Worm (Caenorhabditis elegans) whole organism, mixed stage, embryonic: Measurements from ENCODE around the gene cpt-2.

ENCODE experiments used
- M03D4.4 ChIP-seq: sonication (generic microtip); optimal IDR thresholded peaks from 2 replicates; lab custom pipeline; 2017; ENCODE audit warnings: mild to moderate bottlenecking, missing genetic modification characterization, missing compliant biosample characterization
- bed-3 ChIP-seq: fragments of 200-800 bp; sonication (Bioruptor generic); optimal IDR thresholded peaks from 3 replicates; lab custom pipeline; 2018; ENCODE audit warnings: mild to moderate bottlenecking, missing genetic modification characterization, moderate library complexity, missing compliant biosample characterization
- blmp-1 ChIP-seq: fragments of 150-350 bp; optimal IDR thresholded peaks from 2 replicates; lab custom pipeline; 2014; ENCODE audit warnings: missing biosample characterization, missing genetic modification characterization
- ceh-39 ChIP-seq: fragments of 150-350 bp; optimal IDR thresholded peaks from 2 replicates; lab custom pipeline; 2014; ENCODE audit warnings: missing biosample characterization, missing genetic modification characterization
- ceh-43 ChIP-seq: fragments of 200-800 bp; sonication (Bioruptor generic); optimal IDR thresholded peaks from 2 replicates; lab custom pipeline; 2018; ENCODE audit warnings: mild to moderate bottlenecking, missing genetic modification characterization, moderate library complexity, missing compliant biosample characterization
- ceh-83 ChIP-seq: fragments of 200-800 bp; sonication (Bioruptor generic); optimal IDR thresholded peaks from 2 replicates; lab custom pipeline; 2018; ENCODE audit warnings: mild to moderate bottlenecking, missing genetic modification characterization, missing compliant biosample characterization
- ces-1 ChIP-seq: fragments of 150-350 bp; optimal IDR thresholded peaks from 2 replicates; lab custom pipeline; 2014; ENCODE audit warnings: missing biosample characterization, missing genetic modification reagents, missing genetic modification characterization
- cnd-1 ChIP-seq: fragments of 200-800 bp; sonication (Bioruptor generic); optimal IDR thresholded peaks from 2 replicates; lab custom pipeline; 2018; ENCODE audit warnings: mild to moderate bottlenecking, missing genetic modification characterization, missing compliant biosample characterization
- drap-1 ChIP-seq: fragments of 200-800 bp; sonication (Bioruptor generic); optimal IDR thresholded peaks from 3 replicates; lab custom pipeline; 2018; ENCODE audit warnings: mild to moderate bottlenecking, missing genetic modification characterization, missing compliant biosample characterization
- elt-1 ChIP-seq: sonication (generic microtip); optimal IDR thresholded peaks from 2 replicates; lab custom pipeline; 2017; ENCODE audit warnings: missing genetic modification characterization, mild to moderate bottlenecking, missing compliant biosample characterization, antibody characterized with exemption, moderate library complexity, borderline replicate concordance; ENCODE audit not compliant: insufficient read depth
- elt-3 ChIP-seq: fragments of 150-350 bp; optimal IDR thresholded peaks from 2 replicates; lab custom pipeline; 2014; ENCODE audit warnings: missing biosample characterization, missing genetic modification characterization
- lin-13 ChIP-seq: fragments of 150-350 bp; optimal IDR thresholded peaks from 2 replicates; lab custom pipeline; 2014; ENCODE audit warnings: missing biosample characterization, missing genetic modification characterization
- lin-32 ChIP-seq: fragments of 200-800 bp; sonication (Bioruptor generic); optimal IDR thresholded peaks from 2 replicates; lab custom pipeline; 2018; ENCODE audit warnings: mild to moderate bottlenecking, missing genetic modification characterization, missing compliant biosample characterization
- lsy-2 ChIP-seq: fragments of 150-350 bp; optimal IDR thresholded peaks from 2 replicates; lab custom pipeline; 2014; ENCODE audit warnings: missing biosample characterization, missing genetic modification characterization
- mab-5 ChIP-seq: fragments of 150-350 bp; optimal IDR thresholded peaks from 2 replicates; lab custom pipeline; 2014; ENCODE audit warnings: missing biosample characterization, missing genetic modification characterization
- mep-1 ChIP-seq: fragments of 150-350 bp; optimal IDR thresholded peaks from 2 replicates; lab custom pipeline; 2017; ENCODE audit warnings: missing biosample characterization, missing genetic modification reagents, missing genetic modification characterization, inconsistent platforms
- mls-2 ChIP-seq: sonication (generic microtip); optimal IDR thresholded peaks from 2 replicates; lab custom pipeline; 2016; ENCODE audit warnings: mild to moderate bottlenecking, missing genetic modification characterization, moderate library complexity, missing compliant biosample characterization
- nhr-2 ChIP-seq: fragments of 150-350 bp; optimal IDR thresholded peaks from 2 replicates; lab custom pipeline; 2014; ENCODE audit warnings: missing biosample characterization, missing genetic modification characterization
- nhr-76 ChIP-seq: sonication (generic microtip); optimal IDR thresholded peaks from 2 replicates; lab custom pipeline; 2017; ENCODE audit warnings: missing biosample characterization, missing genetic modification characterization
- pha-4 ChIP-seq: fragments of 150-350 bp; optimal IDR thresholded peaks from 2 replicates; lab custom pipeline; 2018; ENCODE audit warnings: missing biosample characterization, missing genetic modification reagents, missing genetic modification characterization
- sem-2 ChIP-seq: fragments of 200-800 bp; sonication (Bioruptor generic); optimal IDR thresholded peaks from 2 replicates; lab custom pipeline; 2018; ENCODE audit warnings: mild to moderate bottlenecking, missing genetic modification characterization, missing compliant biosample characterization
- snpc-4 ChIP-seq: fragments of 150-350 bp; optimal IDR thresholded peaks from 2 replicates; lab custom pipeline; 2014; ENCODE audit warnings: missing biosample characterization, missing genetic modification characterization
- sptf-1 ChIP-seq: sonication (generic microtip); optimal IDR thresholded peaks from 2 replicates; lab custom pipeline; 2017; ENCODE audit warnings: mild to moderate bottlenecking, missing genetic modification characterization, moderate library complexity, missing compliant biosample characterization
- tbx-8 ChIP-seq: fragments of 200-800 bp; sonication (Bioruptor generic); optimal IDR thresholded peaks from 2 replicates; lab custom pipeline; 2018; ENCODE audit warnings: mild to moderate bottlenecking, missing genetic modification characterization, moderate library complexity, missing compliant biosample characterization
- unc-120 ChIP-seq: sonication (generic microtip); optimal IDR thresholded peaks from 2 replicates; lab custom pipeline; 2017; ENCODE audit warnings: missing genetic modification characterization, missing compliant biosample characterization; ENCODE audit not compliant: poor library complexity, severe bottlenecking
- unc-39 ChIP-seq: fragments of 150-350 bp; optimal IDR thresholded peaks from 2 replicates; lab custom pipeline; 2014; ENCODE audit warnings: missing biosample characterization, missing genetic modification characterization
- unc-62 ChIP-seq: fragments of 150-350 bp; optimal IDR thresholded peaks from 2 replicates; lab custom pipeline; 2014; ENCODE audit warnings: missing biosample characterization, missing genetic modification reagents, missing genetic modification characterization
- zip-8 ChIP-seq: fragments of 150-350 bp; optimal IDR thresholded peaks from 2 replicates; lab custom pipeline; 2014; ENCODE audit warnings: missing biosample characterization, missing genetic modification characterization
- ztf-11 ChIP-seq: fragments of 150-350 bp; optimal IDR thresholded peaks from 2 replicates; lab custom pipeline; 2014; ENCODE audit warnings: missing biosample characterization, missing genetic modification characterization

cpt-2 gene

DNA sequence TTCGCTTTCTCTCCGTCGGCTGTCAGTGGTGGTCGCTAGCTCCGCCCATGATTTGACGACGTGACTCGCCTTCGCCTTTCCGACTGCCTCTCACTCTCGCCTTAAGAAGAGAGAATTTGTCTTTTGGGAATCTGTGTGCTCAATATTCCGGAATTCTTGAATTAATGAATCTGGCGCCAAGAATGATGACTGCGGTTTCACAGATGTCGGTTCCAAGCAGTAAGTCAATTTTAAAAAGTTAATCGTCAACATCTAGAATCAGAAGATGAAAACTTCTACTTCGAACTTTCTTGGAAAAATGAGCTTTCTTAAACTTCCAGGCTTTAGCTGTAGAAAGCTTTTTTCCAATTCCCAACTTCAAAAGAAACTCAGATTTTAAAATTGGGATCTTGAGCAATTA lies 9.8 kb upstream of the cpt-2 start, which contains the start of gene nhr-67:
TSS of gene nhr-67 (plus strand) at position 97 of the 400 bp plus-strand sequence.
- TF ChIP-seq M03D4.4 (tag; lab: Kevin White, UChicago) = no peak
- TF ChIP-seq nhr-76 (tag; lab: Kevin White, UChicago) = no peak
- no peak for TF ChIP-seq cnd-1
- TF ChIP-seq lsy-2 (tag; lab: Kevin White, UChicago) = no peak
- no peak for TF ChIP-seq bed-3 (GFP tag; lab: Kevin White, UChicago)
- TF ChIP-seq mls-2 (tag; lab: Kevin White, UChicago) = no peak
- no peak for TF ChIP-seq pha-4 (tag; lab: Kevin White, UChicago)
- TF ChIP-seq ceh-39 (tag; lab: Kevin White, UChicago) = no peak
- TF ChIP-seq zip-8 (tag; lab: Kevin White, UChicago) = no peak
- no peak for TF ChIP-seq blmp-1
- no peak for TF ChIP-seq unc-39 (tag; lab: Kevin White, UChicago)
- TF ChIP-seq ztf-11 (tag; lab: Kevin White, UChicago) = no peak
- TF ChIP-seq tbx-8 = no peak
- TF ChIP-seq mep-1 (tag; lab: Kevin White, UChicago) = no peak
- no peak for TF ChIP-seq mab-5 (tag; lab: Kevin White, UChicago)

DNA sequence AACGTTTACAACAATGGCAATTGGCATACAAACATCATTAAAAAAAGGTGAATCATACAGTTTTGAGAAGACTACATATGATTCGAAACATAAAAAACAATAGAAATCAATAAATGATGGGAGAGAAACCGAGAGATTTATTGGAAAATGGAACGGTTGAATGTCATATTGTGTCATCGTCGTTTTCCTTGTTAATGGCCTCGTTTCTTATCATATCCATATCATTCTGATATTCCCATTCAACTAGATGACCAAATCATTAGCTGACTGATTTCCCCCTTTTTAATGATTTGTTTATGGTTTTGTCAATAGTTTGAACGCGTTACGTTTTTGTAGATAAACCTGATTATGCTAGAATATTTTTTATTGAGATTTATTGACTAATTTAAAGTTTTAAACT lies 4.7 kb upstream of the cpt-2 start:
- no peak for TF ChIP-seq ces-1 (GFP tag; lab: Kevin White, UChicago)
- no peak for TF ChIP-seq snpc-4 (tag; lab: Kevin White, UChicago)
- no peak for TF ChIP-seq ceh-39 (tag; lab: Kevin White, UChicago)
- no peak for TF ChIP-seq elt-3 (tag; lab: Kevin White, UChicago)
- no peak for TF ChIP-seq M03D4.4 (tag; lab: Kevin White, UChicago)
- no peak for TF ChIP-seq unc-120
- TF ChIP-seq bed-3 (GFP tag; lab: Kevin White, UChicago) = no peak
- no peak for TF ChIP-seq lin-13
- TF ChIP-seq unc-62 (GFP tag; lab: Kevin White, UChicago) = no peak
- TF ChIP-seq mls-2 (tag; lab: Kevin White, UChicago) = no peak
- TF ChIP-seq pha-4 (tag; lab: Kevin White, UChicago) = no peak
- TF ChIP-seq drap-1 = no peak
- TF ChIP-seq nhr-2 (tag; lab: Kevin White, UChicago) = no peak
- TF ChIP-seq ceh-83 (GFP tag; lab: Kevin White, UChicago) = no peak
- TF ChIP-seq zip-8 (tag; lab: Kevin White, UChicago) = no peak

DNA sequence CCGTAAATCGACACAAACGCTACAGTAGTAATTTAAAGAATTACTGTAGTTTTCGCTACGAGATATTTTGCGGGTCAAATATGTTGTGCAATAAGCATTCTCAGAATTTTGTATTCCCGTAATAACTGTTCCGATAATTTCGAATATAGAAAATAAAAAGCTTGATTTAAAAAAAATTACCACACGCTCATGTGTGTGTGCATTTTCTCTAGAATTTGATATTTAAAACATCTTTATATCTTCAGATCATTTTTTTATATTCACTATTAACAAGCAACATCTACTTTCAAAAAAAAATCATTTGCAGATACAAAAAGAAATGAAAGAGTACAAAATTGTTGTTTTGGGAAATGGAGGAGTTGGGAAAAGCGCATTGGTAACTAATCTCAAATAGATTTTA lies 2.5 kb upstream of the cpt-2 start, which contains the start of gene rap-3:
TSS of gene rap-3 (plus strand) at position 301 of the 400 bp plus-strand sequence.
- TF ChIP-seq ztf-11 (tag; lab: Kevin White, UChicago) (no peak), unc-120 (no peak), unc-39 (tag; lab: Kevin White, UChicago) (no peak), ceh-43 (no peak), sptf-1 (tag; lab: Kevin White, UChicago) (no peak)
- TF ChIP-seq, all 35 proteins: peak for 0

DNA sequence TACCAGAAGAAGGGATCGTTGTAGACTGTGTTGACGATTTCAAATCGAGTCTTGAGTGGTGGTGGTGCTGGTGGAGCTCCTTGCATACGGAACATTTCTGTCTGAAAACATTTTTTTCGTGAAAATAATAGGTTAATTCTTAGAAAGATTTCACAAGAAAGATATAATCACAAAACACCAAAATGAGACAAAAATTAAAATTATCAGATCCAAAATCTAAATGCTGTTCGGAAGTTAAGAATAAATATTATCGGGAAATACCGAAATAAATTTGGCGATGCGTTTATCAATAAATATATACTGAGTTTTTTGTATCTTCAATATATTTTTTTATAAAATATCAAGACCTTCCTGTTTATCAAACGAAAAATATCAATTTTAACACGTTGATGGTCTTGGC lies 950 bp upstream of the cpt-2 start, which contains the start of gene C08F8.9:
TSS of gene C08F8.9 (minus strand) at position 101 of the 400 bp plus-strand sequence.
- TF ChIP-seq zip-8 (tag; lab: Kevin White, UChicago) (no peak), unc-120 (no peak), unc-62 (GFP tag; lab: Kevin White, UChicago) (no peak), ztf-11 (tag; lab: Kevin White, UChicago) (no peak), ces-1 (GFP tag; lab: Kevin White, UChicago) (no peak), lin-32 (GFP tag; lab: Kevin White, UChicago) (no peak), unc-39 (tag; lab: Kevin White, UChicago) (no peak), M03D4.4 (tag; lab: Kevin White, UChicago) (no peak), lsy-2 (tag; lab: Kevin White, UChicago) (no peak), nhr-2 (tag; lab: Kevin White, UChicago) (no peak), blmp-1 (no peak), sptf-1 (tag; lab: Kevin White, UChicago) (no peak)

DNA sequence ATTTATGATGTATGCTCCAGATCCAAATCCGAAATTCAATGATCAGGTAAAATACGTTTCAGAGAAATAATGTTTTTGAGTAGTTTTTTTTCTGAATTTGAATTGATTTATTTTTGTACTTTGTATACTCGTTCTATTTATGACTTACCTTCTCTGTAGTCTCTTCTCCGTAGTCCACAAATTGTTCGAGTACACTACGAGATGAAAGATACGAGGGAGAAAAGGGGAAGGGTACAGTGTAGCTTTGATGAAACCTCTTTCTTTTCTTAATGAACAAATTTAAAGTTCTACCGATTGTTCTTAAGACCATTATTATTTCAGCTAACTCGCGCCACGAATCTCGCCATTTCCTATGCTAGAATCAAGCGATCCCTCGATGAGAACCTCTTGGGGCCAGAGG lies 632 bp downstream of the cpt-2 start:
- TF ChIP-seq lsy-2 (tag; lab: Kevin White, UChicago) (no peak), lin-13 (no peak), blmp-1 (no peak), ztf-11 (tag; lab: Kevin White, UChicago) (no peak), drap-1 (no peak), elt-1 (tag; lab: Kevin White, UChicago) (no peak), unc-120 (no peak), sem-2 (GFP tag; lab: Kevin White, UChicago) (no peak)
- TF ChIP-seq, all 35 proteins: peak for 0
